Fruit fly (Drosophila melanogaster) whole organism, pupa: Measurements from ENCODE around the gene Papst2.
A peak's percentile ranks its signal among the peaks of the same experiment; 100 is the strongest.

Experiments
- CG10348 ChIP-seq: fragments of 200-800 bp; sonication (Bioruptor generic); IDR thresholded peaks from 2 replicates; pipeline ENCODE4 v1.3.6; 2022; ENCODE audit warnings: missing biosample characterization, missing genetic modification characterization
- CG12605 ChIP-seq: fragments of 200-800 bp; sonication (Bioruptor generic); IDR thresholded peaks from 2 replicates; pipeline ENCODE4 v1.3.6; 2022; ENCODE audit warnings: missing biosample characterization, missing genetic modification characterization
- CG13204 ChIP-seq: fragments of 200-800 bp; sonication (Bioruptor generic); optimal IDR thresholded peaks from 2 replicates; lab custom pipeline; 2018; ENCODE audit warnings: missing biosample characterization, mild to moderate bottlenecking, missing genetic modification characterization, moderate library complexity
- CG14655 ChIP-seq: fragments of 200-800 bp; sonication (Bioruptor generic); optimal IDR thresholded peaks from 3 replicates; lab custom pipeline; 2017; ENCODE audit warnings: mild to moderate bottlenecking, missing biosample characterization, missing genetic modification reagents, missing genetic modification characterization
- CG15710 ChIP-seq: fragments of 200-800 bp; sonication (Bioruptor generic); optimal IDR thresholded peaks from 2 replicates; lab custom pipeline; 2018; ENCODE audit warnings: missing biosample characterization, mild to moderate bottlenecking, missing genetic modification characterization, moderate library complexity
- CG17806 ChIP-seq: fragments of 200-800 bp; sonication (Bioruptor generic); optimal IDR thresholded peaks from 2 replicates; lab custom pipeline; 2018; ENCODE audit warnings: missing biosample characterization, mild to moderate bottlenecking, missing genetic modification characterization, moderate library complexity
- CG32121 ChIP-seq: fragments of 200-800 bp; sonication (Bioruptor generic); IDR thresholded peaks from 2 replicates; pipeline ENCODE4 v1.3.6; 2022; ENCODE audit warnings: missing biosample characterization, missing genetic modification characterization
- CG34367 ChIP-seq: fragments of 200-800 bp; sonication (Bioruptor generic); optimal IDR thresholded peaks from 2 replicates; lab custom pipeline; 2018; ENCODE audit warnings: missing biosample characterization, mild to moderate bottlenecking, missing genetic modification characterization
- CG4496 ChIP-seq: fragments of 200-800 bp; sonication (Bioruptor generic); IDR thresholded peaks from 3 replicates; pipeline ENCODE4 v1.3.6; 2022; ENCODE audit warnings: missing biosample characterization, missing genetic modification characterization
- CG8159 ChIP-seq: fragments of 200-800 bp; sonication (Bioruptor generic); optimal IDR thresholded peaks from 3 replicates; lab custom pipeline; 2018; ENCODE audit warnings: missing biosample characterization, mild to moderate bottlenecking, missing genetic modification characterization, moderate library complexity
- CG8301 ChIP-seq: fragments of 200-800 bp; sonication (Bioruptor generic); optimal IDR thresholded peaks from 2 replicates; lab custom pipeline; 2018; ENCODE audit warnings: missing biosample characterization, mild to moderate bottlenecking, missing genetic modification characterization
- CG9948 ChIP-seq: fragments of 200-800 bp; sonication (Bioruptor generic); optimal IDR thresholded peaks from 2 replicates; lab custom pipeline; 2018; ENCODE audit warnings: missing biosample characterization, mild to moderate bottlenecking, missing genetic modification characterization, moderate library complexity
- D1 ChIP-seq: fragments of 200-800 bp; sonication (Bioruptor generic); optimal IDR thresholded peaks from 2 replicates; lab custom pipeline; 2018; ENCODE audit warnings: missing biosample characterization, mild to moderate bottlenecking, missing genetic modification characterization, moderate library complexity
- EcR ChIP-seq: fragments of 200-800 bp; sonication (Bioruptor generic); optimal IDR thresholded peaks from 3 replicates; lab custom pipeline; 2019; ENCODE audit warnings: missing biosample characterization, missing genetic modification characterization, mild to moderate bottlenecking, moderate library complexity, missing genetic modification reagents
- Ets98B ChIP-seq: fragments of 200-800 bp; sonication (Bioruptor generic); IDR thresholded peaks from 2 replicates; pipeline ENCODE4 v1.3.6; 2022; ENCODE audit warnings: missing biosample characterization, missing genetic modification characterization
- Pif1A ChIP-seq: fragments of 200-800 bp; sonication (Bioruptor generic); optimal IDR thresholded peaks from 3 replicates; lab custom pipeline; 2016; ENCODE audit warnings: missing biosample characterization, missing genetic modification characterization
- Pif1B ChIP-seq: fragments of 200-800 bp; sonication (Bioruptor generic); optimal IDR thresholded peaks from 3 replicates; lab custom pipeline; 2016; ENCODE audit warnings: missing biosample characterization, missing genetic modification characterization
- Snoo ChIP-seq: fragments of 200-800 bp; sonication (Bioruptor generic); optimal IDR thresholded peaks from 3 replicates; lab custom pipeline; 2017; ENCODE audit warnings: missing biosample characterization, mild to moderate bottlenecking, missing genetic modification characterization, inconsistent platforms
- fd96Ca ChIP-seq: fragments of 200-800 bp; sonication (Bioruptor generic); IDR thresholded peaks from 3 replicates; pipeline ENCODE4 v1.3.6; 2022; ENCODE audit warnings: missing biosample characterization, missing genetic modification characterization
- gl ChIP-seq: fragments of 200-800 bp; sonication (Bioruptor generic); optimal IDR thresholded peaks from 2 replicates; lab custom pipeline; 2018; ENCODE audit warnings: missing biosample characterization, mild to moderate bottlenecking, missing genetic modification characterization
- rn ChIP-seq: fragments of 200-800 bp; sonication (Bioruptor generic); IDR thresholded peaks from 2 replicates; pipeline ENCODE4 v1.3.6; 2022; ENCODE audit warnings: missing biosample characterization, missing genetic modification characterization

Gene Papst2

dm6 chr3L:17022756-17023155, 19.8 kb upstream of the Papst2 start, which contains the start of gene CG6652:
CG6652 (minus strand) TSS chr3L:17022856.
- TF ChIP-seq CG12605 (no peak), CG14655 (GFP tag; lab: Kevin White, UChicago) (no peak), D1 (no peak), fd96Ca (no peak), Snoo (no peak), CG8159 (tag; lab: Kevin White, UChicago) (no peak), Pif1A (GFP tag; lab: Kevin White, UChicago) (no peak), CG13204 (GFP tag; lab: Kevin White, UChicago) (no peak), CG10348 (GFP tag; lab: Robert Waterston, UW) (no peak), CG15710 (tag; lab: Kevin White, UChicago) (no peak), gl (no peak), CG32121 (no peak), rn (GFP tag; lab: Robert Waterston, UW) (no peak), EcR (GFP tag; lab: Kevin White, UChicago) (no peak), CG4496 (no peak), CG17806 (tag; lab: Kevin White, UChicago) (no peak)

dm6 chr3L:17023641-17024040, 19.0 kb upstream of the Papst2 start, which contains the start of gene a10:
a10 (minus strand) TSS chr3L:17023741.
- TF ChIP-seq CG8301 (tag; lab: Kevin White, UChicago): no peak
- no peak for TF ChIP-seq CG4496
- no peak for TF ChIP-seq CG8159 (tag; lab: Kevin White, UChicago)
- TF ChIP-seq gl: no peak
- no peak for TF ChIP-seq CG14655 (GFP tag; lab: Kevin White, UChicago)
- TF ChIP-seq CG12605: no peak
- TF ChIP-seq CG13204 (GFP tag; lab: Kevin White, UChicago): no peak
- no peak for TF ChIP-seq Ets98B
- TF ChIP-seq CG32121: no peak
- TF ChIP-seq Pif1B (GFP tag; lab: Kevin White, UChicago): no peak
- no peak for TF ChIP-seq D1
- TF ChIP-seq rn (GFP tag; lab: Robert Waterston, UW): no peak
- TF ChIP-seq EcR (GFP tag; lab: Kevin White, UChicago): no peak
- no peak for TF ChIP-seq fd96Ca
- TF ChIP-seq CG17806 (tag; lab: Kevin White, UChicago): no peak
- no peak for TF ChIP-seq CG15710 (tag; lab: Kevin White, UChicago)
- no peak for TF ChIP-seq Snoo

DNA sequence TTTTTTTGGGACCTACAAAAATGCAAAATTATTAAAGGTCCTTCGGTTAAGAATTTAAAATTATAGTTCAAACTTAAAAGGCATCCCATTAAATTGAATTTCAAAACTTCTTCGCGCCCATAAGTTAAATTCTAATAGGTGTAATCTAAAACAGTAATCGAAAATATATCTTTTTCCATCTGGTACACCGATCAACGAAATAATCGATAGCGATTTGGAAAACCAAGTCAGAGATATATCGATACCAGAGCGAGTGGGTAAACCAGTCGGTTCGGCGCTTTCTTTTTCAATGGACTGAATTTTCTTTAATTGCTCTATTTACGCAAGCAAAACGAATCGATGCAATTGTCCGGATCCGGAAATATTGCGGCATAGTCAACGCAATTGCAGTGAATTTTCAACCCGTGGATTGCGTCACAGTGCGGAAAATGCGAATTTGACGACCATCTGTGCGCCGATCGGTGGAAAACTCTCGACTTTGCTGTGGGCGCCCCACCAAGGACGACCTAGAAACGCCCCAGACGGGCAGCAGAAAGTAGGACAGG, 18.4 kb upstream of the Papst2 start, which contains the start of gene Fit2:
Gene Fit2 (plus strand): TSS at position 234 of the 545 bp plus-strand sequence.
- TF ChIP-seq CG8159 (tag; lab: Kevin White, UChicago): no peak
- no peak for TF ChIP-seq CG14655 (GFP tag; lab: Kevin White, UChicago)
- TF ChIP-seq CG32121: no peak
- no peak for TF ChIP-seq CG9948 (tag; lab: Kevin White, UChicago)
- no peak for TF ChIP-seq rn (GFP tag; lab: Robert Waterston, UW)
- TF ChIP-seq gl: no peak
- TF ChIP-seq EcR (GFP tag; lab: Kevin White, UChicago): no peak
- no peak for TF ChIP-seq CG4496
- no peak for TF ChIP-seq Pif1A (GFP tag; lab: Kevin White, UChicago)
- no peak for TF ChIP-seq CG17806 (tag; lab: Kevin White, UChicago)
- no peak for TF ChIP-seq CG8301 (tag; lab: Kevin White, UChicago)
- TF ChIP-seq Ets98B: no peak
- no peak for TF ChIP-seq fd96Ca
- TF ChIP-seq CG34367 (tag; lab: Kevin White, UChicago): no peak
- TF ChIP-seq CG12605: no peak
- no peak for TF ChIP-seq CG13204 (GFP tag; lab: Kevin White, UChicago)

dm6 chr3L:17027310-17027709, 15.3 kb upstream of the Papst2 start, which contains the start of gene CG7730:
CG7730 (plus strand) TSS chr3L:17027515.
- TF ChIP-seq CG17806 (tag; lab: Kevin White, UChicago) (no peak), CG14655 (GFP tag; lab: Kevin White, UChicago) (no peak), CG15710 (tag; lab: Kevin White, UChicago) (no peak), CG9948 (tag; lab: Kevin White, UChicago) (no peak), CG13204 (GFP tag; lab: Kevin White, UChicago) (no peak), Ets98B (no peak), D1 (no peak), Pif1A (GFP tag; lab: Kevin White, UChicago) (no peak), Snoo (no peak), CG34367 (tag; lab: Kevin White, UChicago) (no peak), CG10348 (GFP tag; lab: Robert Waterston, UW) (no peak), CG8301 (tag; lab: Kevin White, UChicago) (no peak), CG4496 (no peak), CG12605 (no peak)

- no peak for TF ChIP-seq Snoo
- peak; percentile 12; the same call in 1 of the 2 replicates for TF ChIP-seq Ets98B
- TF ChIP-seq CG4496: 0 out of 3 replicates have a peak, but pooled peaks have one; percentile 36
- TF ChIP-seq CG12605: no peak
Measured at dm6 chr3L:17031971-17032370, 10.6 kb upstream of the Papst2 start, which contains the start of gene Ilp8. Ilp8 (minus strand) TSS chr3L:17032080.

DNA sequence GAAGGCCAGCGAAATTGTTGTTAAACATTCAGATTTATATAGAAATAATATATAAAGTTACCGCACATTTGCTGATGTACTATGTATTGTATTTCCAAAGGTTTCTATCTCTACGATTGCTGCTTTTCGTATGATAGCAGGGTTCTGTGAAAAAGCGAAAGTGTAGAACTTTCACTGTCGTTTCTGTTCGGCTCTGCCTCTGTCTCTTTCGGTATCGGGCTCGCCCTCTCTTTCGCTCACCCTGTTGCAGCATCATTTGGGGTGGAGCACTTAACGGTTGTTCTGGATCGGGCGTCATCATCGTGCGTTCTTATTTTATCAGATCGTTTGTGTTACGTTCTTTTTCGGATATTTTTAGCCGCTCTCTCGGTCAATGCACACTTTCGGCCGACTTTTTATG, 9.3 kb upstream of the Papst2 start:
- TF ChIP-seq Snoo (peak; percentile 32), CG4496 (no peak), CG9948 (tag; lab: Kevin White, UChicago) (no peak), Pif1A (GFP tag; lab: Kevin White, UChicago) (no peak), CG17806 (tag; lab: Kevin White, UChicago) (no peak), CG15710 (tag; lab: Kevin White, UChicago) (no peak), rn (GFP tag; lab: Robert Waterston, UW) (no peak), CG32121 (no peak), CG10348 (GFP tag; lab: Robert Waterston, UW) (no peak)
